Fruit fly (Drosophila melanogaster) whole organism, wandering third instar larva: ENCODE data around the gene CG12182.

Experiments
- Abd-B ChIP-seq: fragments of >200 bp; optimal IDR thresholded peaks from 2 replicates; lab custom pipeline; 2017; ENCODE audit warnings: missing biosample characterization, missing genetic modification characterization
- CG32264 ChIP-seq: fragments of 200-800 bp; sonication (Bioruptor generic); optimal IDR thresholded peaks from 2 replicates; lab custom pipeline; 2016; ENCODE audit warnings: missing biosample characterization, missing genetic modification characterization
- CG9705 ChIP-seq: fragments of 200-800 bp; sonication (Bioruptor generic); optimal IDR thresholded peaks from 2 replicates; lab custom pipeline; 2018; ENCODE audit warnings: missing biosample characterization, mild to moderate bottlenecking, missing genetic modification characterization
- CrebA ChIP-seq: fragments of 200-800 bp; sonication (Bioruptor generic); optimal IDR thresholded peaks from 2 replicates; lab custom pipeline; 2016; ENCODE audit warnings: missing biosample characterization, mild to moderate bottlenecking, missing genetic modification characterization, borderline replicate concordance
- Dif ChIP-seq: fragments of 200-275, 200-300 bp; sonication (Bioruptor generic); optimal IDR thresholded peaks from 2 replicates; lab custom pipeline; 2018; ENCODE audit warnings: missing biosample characterization, missing genetic modification characterization; ENCODE audit not compliant: partially characterized antibody
- GATAd ChIP-seq: sonication (Bioruptor generic); optimal IDR thresholded peaks from 2 replicates; lab custom pipeline; 2016; ENCODE audit warnings: missing biosample characterization, missing genetic modification characterization
- Hnf4 ChIP-seq: fragments of 200-800 bp; sonication (Bioruptor generic); optimal IDR thresholded peaks from 2 replicates; lab custom pipeline; 2016; ENCODE audit warnings: missing biosample characterization, mild to moderate bottlenecking, missing genetic modification characterization
- Hr78 ChIP-seq: fragments of >200 bp; optimal IDR thresholded peaks from 2 replicates; lab custom pipeline; 2017; ENCODE audit warnings: missing biosample characterization, missing genetic modification characterization
- Hr83 ChIP-seq: fragments of 200-300 bp; sonication (Bioruptor generic); optimal IDR thresholded peaks from 2 replicates; lab custom pipeline; 2016; ENCODE audit warnings: missing biosample characterization, mild to moderate bottlenecking, missing genetic modification characterization, moderate library complexity; ENCODE audit not compliant: poor library complexity, severe bottlenecking
- Jra ChIP-seq: sonication (Bioruptor generic); optimal IDR thresholded peaks from 2 replicates; lab custom pipeline; 2016; ENCODE audit warnings: missing biosample characterization, missing genetic modification characterization
- Mio ChIP-seq: sonication (Bioruptor generic); optimal IDR thresholded peaks from 2 replicates; lab custom pipeline; 2016; ENCODE audit warnings: missing biosample characterization, missing genetic modification characterization
- Myc ChIP-seq: fragments of >200 bp; optimal IDR thresholded peaks from 2 replicates; lab custom pipeline; 2017
- N ChIP-seq: fragments of >200 bp; optimal IDR thresholded peaks from 2 replicates; lab custom pipeline; 2018; ENCODE audit warnings: missing biosample characterization, missing external identifiers, missing genetic modification characterization
- OdsH ChIP-seq: fragments of 200-800 bp; sonication (Bioruptor generic); optimal IDR thresholded peaks from 2 replicates; lab custom pipeline; 2016; ENCODE audit warnings: missing biosample characterization, mild to moderate bottlenecking, missing genetic modification characterization
- Rel ChIP-seq, 2 experiments: fragments of 200-800 bp; sonication (Bioruptor generic) in 1 of 2; optimal IDR thresholded peaks; 2 replicates in 1 of 2; 3 replicates in 1 of 2; lab custom pipeline; 2016 to 2019; ENCODE audit warnings: mild to moderate bottlenecking in 2 of 2, missing biosample characterization in 2 of 2, missing genetic modification characterization in 2 of 2, moderate library complexity in 1 of 2
- Sp1 ChIP-seq: fragments of 200-800 bp; sonication (Bioruptor generic); optimal IDR thresholded peaks from 3 replicates; lab custom pipeline; 2019; ENCODE audit warnings: missing biosample characterization, mild to moderate bottlenecking, missing genetic modification characterization, moderate library complexity
- Vsx2 ChIP-seq: fragments of 200-300, 225-300 bp; sonication (Bioruptor generic); optimal IDR thresholded peaks from 2 replicates; lab custom pipeline; 2018; ENCODE audit warnings: missing biosample characterization, missing genetic modification characterization; ENCODE audit not compliant: partially characterized antibody
- br ChIP-seq: fragments of 200-800 bp; sonication (Bioruptor generic); optimal IDR thresholded peaks from 2 replicates; lab custom pipeline; 2016; ENCODE audit warnings: missing biosample characterization, missing genetic modification characterization
- brk ChIP-seq: fragments of 200-800 bp; sonication (Bioruptor generic); optimal IDR thresholded peaks from 2 replicates; lab custom pipeline; 2016; ENCODE audit warnings: missing biosample characterization, mild to moderate bottlenecking, missing genetic modification characterization
- dl ChIP-seq, 2 experiments: fragments of 175-275, 200-275 bp in 1 of 2; fragments of 200-275 bp in 1 of 2; sonication (Bioruptor generic); optimal IDR thresholded peaks; lab custom pipeline; 2018; ENCODE audit warnings: mild to moderate bottlenecking in 2 of 2, missing biosample characterization in 2 of 2, missing genetic modification characterization in 2 of 2, moderate library complexity in 2 of 2; ENCODE audit not compliant: partially characterized antibody in 2 of 2, insufficient read depth in 1 of 2
- dmrt93B ChIP-seq: fragments of 200-800 bp; sonication (Bioruptor generic); optimal IDR thresholded peaks from 2 replicates; lab custom pipeline; 2018; ENCODE audit warnings: missing biosample characterization, mild to moderate bottlenecking, missing genetic modification characterization
- dsf ChIP-seq: sonication (Bioruptor generic); optimal IDR thresholded peaks from 2 replicates; lab custom pipeline; 2016; ENCODE audit warnings: missing biosample characterization, missing genetic modification characterization, borderline replicate concordance
- ey ChIP-seq: fragments of 200-800 bp; sonication (Bioruptor generic); optimal IDR thresholded peaks from 2 replicates; lab custom pipeline; 2016; ENCODE audit warnings: missing biosample characterization, missing genetic modification characterization
- foxo ChIP-seq, 2 experiments: fragments of 200-800 bp; sonication (Bioruptor generic); optimal IDR thresholded peaks; 2 replicates in 1 of 2; 3 replicates in 1 of 2; lab custom pipeline; 2016 to 2017; ENCODE audit warnings: missing biosample characterization in 2 of 2, missing genetic modification characterization in 2 of 2
- fru ChIP-seq: fragments of 200-800 bp; sonication (Bioruptor generic); optimal IDR thresholded peaks from 3 replicates; lab custom pipeline; 2016; ENCODE audit warnings: missing biosample characterization, mild to moderate bottlenecking, missing genetic modification characterization
- h ChIP-seq: fragments of 200-800 bp; sonication (Bioruptor generic); optimal IDR thresholded peaks from 3 replicates; lab custom pipeline; 2016; ENCODE audit warnings: missing biosample characterization, mild to moderate bottlenecking, missing genetic modification characterization
- jim ChIP-seq: fragments of 175-275, 200-325 bp; sonication (Bioruptor generic); optimal IDR thresholded peaks from 2 replicates; lab custom pipeline; 2016; ENCODE audit warnings: missing biosample characterization, mild to moderate bottlenecking, missing genetic modification characterization
- lola ChIP-seq: fragments of >200 bp; optimal IDR thresholded peaks from 2 replicates; lab custom pipeline; 2017; ENCODE audit warnings: missing biosample characterization, missing genetic modification characterization
- pan ChIP-seq: fragments of >200 bp; optimal IDR thresholded peaks from 2 replicates; lab custom pipeline; 2017
- psq ChIP-seq: fragments of 200-800 bp; sonication (Bioruptor generic); optimal IDR thresholded peaks from 3 replicates; lab custom pipeline; 2017; ENCODE audit warnings: missing biosample characterization, mild to moderate bottlenecking, missing genetic modification characterization, moderate library complexity
- rgr ChIP-seq: fragments of 200-800 bp; sonication (Bioruptor generic); optimal IDR thresholded peaks from 3 replicates; lab custom pipeline; 2016; ENCODE audit warnings: missing biosample characterization, mild to moderate bottlenecking, missing genetic modification characterization
- sage ChIP-seq: fragments of 200-800 bp; sonication (Bioruptor generic); optimal IDR thresholded peaks from 2 replicates; lab custom pipeline; 2016; ENCODE audit warnings: missing biosample characterization, mild to moderate bottlenecking, missing genetic modification characterization
- sv ChIP-seq: fragments of 200-800 bp; sonication (Bioruptor generic); optimal IDR thresholded peaks from 3 replicates; lab custom pipeline; 2016; ENCODE audit warnings: missing biosample characterization, missing genetic modification characterization
- tai ChIP-seq: sonication (Bioruptor generic); optimal IDR thresholded peaks from 2 replicates; lab custom pipeline; 2016; ENCODE audit warnings: missing biosample characterization, missing genetic modification characterization
- usp ChIP-seq: fragments of >200 bp; optimal IDR thresholded peaks from 2 replicates; lab custom pipeline; 2017; ENCODE audit warnings: missing biosample characterization, missing genetic modification characterization

Gene CG12182

dm6 chr3L:2599214-2599730 is at the start of gene CG12182, which contains the start of gene CG16985:
Gene CG12182, minus strand, starts transcription at chr3L:2599579.
Gene CG16985, plus strand, starts transcription at chr3L:2599297.
- TF ChIP-seq CG9705 (GFP tag; lab: Kevin White, UChicago): no peak
- TF ChIP-seq ey (GFP tag; lab: Kevin White, UChicago): no peak
- no peak for TF ChIP-seq Sp1 (GFP tag; lab: Kevin White, UChicago)
- TF ChIP-seq GATAd (GFP tag; lab: Kevin White, UChicago): peak; percentile 4
- TF ChIP-seq psq (GFP tag; lab: Kevin White, UChicago): peak; percentile 55
- peak; percentile 5 for TF ChIP-seq OdsH
- TF ChIP-seq Rel (GFP tag; optimal IDR thresholded peaks at IDR 0.05; lab: Kevin White, UChicago): no peak
- TF ChIP-seq Rel (tag; optimal IDR thresholded peaks at IDR 0.05; lab: Kevin White, UChicago): peak; percentile 38
- TF ChIP-seq foxo (GFP tag; optimal IDR thresholded peaks at IDR 0.05; lab: Kevin White, UChicago): peak in 1 of 2 experiments; percentile 9
- TF ChIP-seq dmrt93B (GFP tag; lab: Kevin White, UChicago): no peak
- peak; percentile 46 for TF ChIP-seq Hr83 (GFP tag; lab: Kevin White, UChicago)
- no peak for TF ChIP-seq lola

- TF ChIP-seq GATAd (GFP tag; lab: Kevin White, UChicago): no peak
- TF ChIP-seq OdsH: no peak
- TF ChIP-seq Abd-B (GFP tag; lab: Kevin White, UChicago): no peak
- TF ChIP-seq Hr78: no peak
- TF ChIP-seq h (GFP tag; lab: Kevin White, UChicago): peak; percentile 41
- no peak for TF ChIP-seq br (GFP tag; lab: Kevin White, UChicago)
- TF ChIP-seq sv (GFP tag; lab: Kevin White, UChicago): no peak
- no peak for TF ChIP-seq pan
- TF ChIP-seq Rel (GFP tag; optimal IDR thresholded peaks at IDR 0.05; lab: Kevin White, UChicago): no peak
- TF ChIP-seq Rel (tag; optimal IDR thresholded peaks at IDR 0.05; lab: Kevin White, UChicago): peak; percentile 56
- TF ChIP-seq sage (GFP tag; lab: Kevin White, UChicago): no peak
- no peak for TF ChIP-seq Mio
- no peak for TF ChIP-seq jim (GFP tag; lab: Kevin White, UChicago)
- TF ChIP-seq Jra (GFP tag; lab: Kevin White, UChicago): peak; percentile 17
- no peak for TF ChIP-seq N (GFP tag; lab: Kevin White, UChicago)
- TF ChIP-seq CG32264: no peak
- no peak for TF ChIP-seq dsf
- TF ChIP-seq rgr (GFP tag; lab: Kevin White, UChicago): peak; percentile 4
- TF ChIP-seq Dif (GFP tag; lab: Kevin White, UChicago): no peak
- no peak for TF ChIP-seq fru (GFP tag; lab: Kevin White, UChicago)
- TF ChIP-seq Vsx2 (GFP tag; lab: Kevin White, UChicago): no peak
Observed at dm6 chr3L:2647523-2648378, 48.4 kb upstream of the CG12182 start, which contains the start of gene CG1246. Gene CG1246, plus strand, starts transcription at chr3L:2648048.

dm6 chr3L:2645068-2645467 is 45.7 kb upstream of the CG12182 start, which contains the start of gene CG1143:
Gene CG1143, plus strand, starts transcription at chr3L:2645368.
- TF ChIP-seq psq (GFP tag; lab: Kevin White, UChicago): no peak
- no peak for TF ChIP-seq tai (GFP tag; lab: Kevin White, UChicago)
- no peak for TF ChIP-seq usp
- no peak for TF ChIP-seq GATAd (GFP tag; lab: Kevin White, UChicago)
- TF ChIP-seq CG9705 (GFP tag; lab: Kevin White, UChicago): no peak
- no peak for TF ChIP-seq pan
- TF ChIP-seq Sp1 (GFP tag; lab: Kevin White, UChicago): no peak
- no peak for TF ChIP-seq sv (GFP tag; lab: Kevin White, UChicago)
- TF ChIP-seq Hr83 (GFP tag; lab: Kevin White, UChicago): no peak
- no peak for TF ChIP-seq Rel (GFP tag; optimal IDR thresholded peaks at IDR 0.05; lab: Kevin White, UChicago)
- no peak for TF ChIP-seq Rel (tag; optimal IDR thresholded peaks at IDR 0.05; lab: Kevin White, UChicago)
- TF ChIP-seq Hnf4 (GFP tag; lab: Kevin White, UChicago): no peak
- no peak for TF ChIP-seq CrebA (GFP tag; lab: Kevin White, UChicago)
- TF ChIP-seq brk (GFP tag; lab: Kevin White, UChicago): no peak
- TF ChIP-seq Myc (lab: Kevin White, UChicago): no peak
- no peak for TF ChIP-seq br (GFP tag; lab: Kevin White, UChicago)
- TF ChIP-seq Abd-B (GFP tag; lab: Kevin White, UChicago): no peak
- TF ChIP-seq dl (GFP tag; optimal IDR thresholded peaks at IDR 0.05; lab: Kevin White, UChicago; ENCODE audit: insufficient read depth in 1 of 2, partially characterized antibody in 2 of 2): no peak
- no peak for TF ChIP-seq sage (GFP tag; lab: Kevin White, UChicago)
